Worm (Caenorhabditis elegans): ENCODE data around the gene F10E9.7.
A peak's percentile ranks its signal among the peaks of the same experiment; 100 is the strongest.

Gene F10E9.7

DNA sequence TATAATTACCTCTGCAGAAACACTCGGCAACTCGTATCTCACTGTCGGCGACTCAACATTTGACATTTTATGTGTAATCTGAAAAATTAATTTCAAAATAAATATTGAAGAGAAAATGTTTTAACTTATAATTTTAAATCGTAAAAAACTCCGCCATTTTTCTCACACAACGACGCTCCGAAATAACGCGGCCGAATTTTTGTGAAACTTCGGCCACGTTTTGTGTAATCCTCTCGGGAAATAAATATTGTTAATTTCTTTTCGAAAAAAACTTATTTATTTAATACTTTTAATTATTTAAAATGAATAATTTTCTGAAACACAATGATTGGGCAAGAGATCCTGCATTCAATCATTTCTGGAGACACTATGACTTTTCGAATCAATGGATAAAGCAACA, at the start of gene F10E9.7, which contains the start of gene F10E9.5:
Gene F10E9.7, minus strand, starts transcription at position 86 of the 400 bp plus-strand sequence.
Gene F10E9.5, plus strand, starts transcription at position 237 of the 400 bp plus-strand sequence.
- no peak for TF ChIP-seq fkh-10 (GFP tag; optimal IDR thresholded peaks at IDR 0.05)
- TF ChIP-seq ceh-30 (tag; optimal IDR thresholded peaks at IDR 0.05) = no peak
- peak; percentile 94 for TF ChIP-seq ceh-31 (tag; optimal IDR thresholded peaks at IDR 0.05)
- TF ChIP-seq pha-2 (tag; optimal IDR thresholded peaks at IDR 0.05) = no peak
- TF ChIP-seq nhr-232 (tag; optimal IDR thresholded peaks at IDR 0.05) = no peak
- TF ChIP-seq eyg-1 (tag; optimal IDR thresholded peaks at IDR 0.05) = no peak
- TF ChIP-seq ceh-6 (GFP tag; optimal IDR thresholded peaks at IDR 0.05) = no peak
- peak; percentile 86 for TF ChIP-seq C08G9.2 (tag; optimal IDR thresholded peaks at IDR 0.05)
- no peak for TF ChIP-seq ceh-24 (tag; optimal IDR thresholded peaks at IDR 0.05)
- TF ChIP-seq syd-9 (tag; optimal IDR thresholded peaks at IDR 0.05) = no peak
- TF ChIP-seq ceh-9 (tag; optimal IDR thresholded peaks at IDR 0.05) = no peak
- no peak for TF ChIP-seq K09A11.1 (tag; optimal IDR thresholded peaks at IDR 0.05; ENCODE audit: insufficient read depth)
- TF ChIP-seq ref-2 (tag; optimal IDR thresholded peaks at IDR 0.05) = peak; percentile 80
- no peak for TF ChIP-seq madf-2 (tag; optimal IDR thresholded peaks at IDR 0.05)
- TF ChIP-seq hlh-30 (tag; optimal IDR thresholded peaks at IDR 0.05; ENCODE audit: insufficient read depth) = no peak
- TF ChIP-seq tbx-7 (tag; optimal IDR thresholded peaks at IDR 0.05) = peak; percentile 81
- TF ChIP-seq ceh-2 (tag; optimal IDR thresholded peaks at IDR 0.05) = peak; percentile 93
- peak; percentile 17 for TF ChIP-seq unc-86 (tag; optimal IDR thresholded peaks at IDR 0.05)
- TF ChIP-seq ceh-19 (GFP tag; optimal IDR thresholded peaks at IDR 0.05) = no peak
- no peak for TF ChIP-seq elt-4 (tag; optimal IDR thresholded peaks at IDR 0.05)
- no peak for TF ChIP-seq ceh-48 (tag; optimal IDR thresholded peaks at IDR 0.05)
- no peak for TF ChIP-seq sox-2 (GFP tag; IDR thresholded peaks at IDR 0.05)
- no peak for TF ChIP-seq mec-3 (tag; optimal IDR thresholded peaks at IDR 0.05; ENCODE audit: borderline replicate concordance)
- no peak for TF ChIP-seq ceh-45 (GFP tag; IDR thresholded peaks at IDR 0.05)
- peak; percentile 82 for TF ChIP-seq tbx-2 (tag; optimal IDR thresholded peaks at IDR 0.05)
- peak; percentile 90 for TF ChIP-seq hlh-8 (tag; optimal IDR thresholded peaks at IDR 0.05)
- TF ChIP-seq che-1 (tag; optimal IDR thresholded peaks at IDR 0.05) = no peak
- TF ChIP-seq elt-2 (tag; optimal IDR thresholded peaks at IDR 0.05) = peak; percentile 75
- peak; percentile 45 for TF ChIP-seq fax-1 (tag; optimal IDR thresholded peaks at IDR 0.05)
- peak; percentile 18 for TF ChIP-seq ztf-16 (tag; optimal IDR thresholded peaks at IDR 0.05)
- TF ChIP-seq pqm-1 (tag; optimal IDR thresholded peaks at IDR 0.05) = no peak
- no peak for TF ChIP-seq pag-3 (tag; optimal IDR thresholded peaks at IDR 0.05; ENCODE audit: borderline replicate concordance)
- no peak for TF ChIP-seq sox-4 (tag; optimal IDR thresholded peaks at IDR 0.05)
- no peak for TF ChIP-seq gmeb-2 (tag; optimal IDR thresholded peaks at IDR 0.05)
- TF ChIP-seq ceh-22 (tag; optimal IDR thresholded peaks at IDR 0.05) = no peak
- no peak for TF ChIP-seq hlh-13 (GFP tag; optimal IDR thresholded peaks at IDR 0.05)
- peak; percentile 12 for TF ChIP-seq rnt-1 (tag; optimal IDR thresholded peaks at IDR 0.05)
- TF ChIP-seq T23F11.4 (GFP tag; optimal IDR thresholded peaks at IDR 0.05) = no peak
- TF ChIP-seq unc-55 (GFP tag; optimal IDR thresholded peaks at IDR 0.05) = no peak
- no peak for TF ChIP-seq npax-4 (tag; optimal IDR thresholded peaks at IDR 0.05)
- no peak for TF ChIP-seq pax-1 (tag; optimal IDR thresholded peaks at IDR 0.05)
- peak; percentile 21 for TF ChIP-seq F13H6.1 (tag; optimal IDR thresholded peaks at IDR 0.05)
- no peak for TF ChIP-seq unc-3 (GFP tag; conservative IDR thresholded peaks at IDR 0.05)
- peak; percentile 29 for TF ChIP-seq unc-3 (tag; optimal IDR thresholded peaks at IDR 0.05)
- TF ChIP-seq unc-42 (tag; optimal IDR thresholded peaks at IDR 0.05) = peak; percentile 24
- no peak for TF ChIP-seq ama-1 (optimal IDR thresholded peaks at IDR 0.05)
- TF ChIP-seq pros-1 (tag; optimal IDR thresholded peaks at IDR 0.05) = no peak
- TF ChIP-seq odd-2 (tag; optimal IDR thresholded peaks at IDR 0.05) = no peak
- TF ChIP-seq sdc-2 (tag; optimal IDR thresholded peaks at IDR 0.05) = no peak
- peak; percentile 87 for TF ChIP-seq ets-4 (tag; optimal IDR thresholded peaks at IDR 0.05)
- no peak for TF ChIP-seq pat-9 (tag; optimal IDR thresholded peaks at IDR 0.05)
- TF ChIP-seq ceh-18 (tag; optimal IDR thresholded peaks at IDR 0.05) = peak; percentile 2
- TF ChIP-seq C38D4.7 (GFP tag; optimal IDR thresholded peaks at IDR 0.05) = no peak
- peak; percentile 24 for TF ChIP-seq nfya-1 (tag; optimal IDR thresholded peaks at IDR 0.05)
